Worm (Caenorhabditis elegans) whole organism, L2 larva: Measurements from ENCODE around the gene W03H9.1.

Experiments
- dmd-4 ChIP-seq: sonication (generic microtip); optimal IDR thresholded peaks from 2 replicates; lab custom pipeline; 2017; ENCODE audit warnings: missing biosample characterization, missing genetic modification characterization
- fos-1 ChIP-seq: fragments of 150-350 bp; optimal IDR thresholded peaks from 2 replicates; lab custom pipeline; 2014; ENCODE audit warnings: missing biosample characterization, missing genetic modification characterization

- no peak for TF ChIP-seq dmd-4 (tag; lab: Kevin White, UChicago)
- TF ChIP-seq fos-1 (tag; lab: Kevin White, UChicago): no peak
Measured at ce11 chrII:14150031-14150430, at the start of gene W03H9.1.
